Worm (Caenorhabditis elegans): ENCODE data around the gene myo-5.

DNA sequence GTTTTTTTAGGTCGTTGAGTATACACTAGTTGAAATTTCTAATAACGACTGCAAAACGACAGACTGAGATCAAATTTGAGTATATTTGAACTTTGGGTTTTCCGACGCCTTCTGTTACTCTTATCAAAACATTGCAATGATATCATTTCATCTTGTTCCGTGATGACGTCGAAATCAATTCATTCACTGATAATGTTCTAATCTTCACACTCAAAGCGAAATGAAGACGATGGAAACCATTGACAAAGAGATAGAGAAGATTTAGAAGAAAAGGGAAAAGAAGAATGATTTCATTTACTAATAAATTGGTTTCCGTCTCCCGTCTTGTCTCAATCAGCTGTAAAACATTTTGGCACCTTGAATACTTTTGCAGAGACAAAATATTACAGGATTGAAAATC, 35.6 kb upstream of the myo-5 start:
- TF ChIP-seq dao-5 (tag; optimal IDR thresholded peaks at IDR 0.05): no peak
- TF ChIP-seq W03F9.2 (tag; optimal IDR thresholded peaks at IDR 0.05): no peak
